Fruit fly (Drosophila melanogaster) whole organism, embryonic: ENCODE data around the gene CG15764.

Experiments used
- Oli ChIP-seq: fragments of 200-800 bp; sonication (Bioruptor generic); optimal IDR thresholded peaks from 2 replicates; lab custom pipeline; 2018; ENCODE audit warnings: missing biosample characterization, mild to moderate bottlenecking, missing genetic modification characterization, moderate library complexity

The CG15764 gene

DNA sequence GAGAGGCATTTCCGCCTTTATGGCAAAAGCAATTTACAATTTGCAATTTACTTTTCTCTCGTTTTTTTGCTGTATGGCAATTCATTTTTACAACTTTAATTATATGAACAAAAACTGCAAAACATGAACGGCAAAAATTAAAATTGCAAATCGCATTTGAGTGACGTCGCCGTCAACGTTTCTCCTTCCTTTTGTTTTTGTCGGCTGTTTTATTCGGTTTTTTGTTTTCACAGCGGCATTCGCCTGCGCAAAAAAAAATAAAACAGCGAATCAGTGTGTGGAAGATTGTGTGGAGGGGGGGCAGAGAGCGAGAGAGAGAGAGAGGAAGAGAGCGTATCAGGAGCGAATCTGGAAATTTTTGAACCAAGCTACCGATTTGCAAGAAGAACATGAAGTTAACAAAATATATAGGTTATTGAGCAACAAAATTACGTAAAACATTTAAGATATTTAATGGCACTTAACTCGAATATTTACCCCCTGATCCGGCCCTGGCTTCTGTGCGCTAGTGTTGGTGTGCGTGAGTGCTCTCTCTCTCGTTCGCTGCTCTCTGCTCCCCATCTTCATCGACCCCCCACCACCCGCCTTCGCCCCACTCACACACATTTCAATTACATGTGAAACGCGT lies 49.7 kb downstream of the CG15764 start (continued):
- TF ChIP-seq Oli (tag; lab: Kevin White, UChicago): peak; percentile 99
